Worm (Caenorhabditis elegans) whole organism, midembryonic: ENCODE results near the gene F47G3.3.

Experiments
- T22C8.4 ChIP-seq: fragments of 200-800 bp; sonication (Bioruptor generic); IDR thresholded peaks from 2 replicates; pipeline ENCODE4 v1.3.6; 2022; ENCODE audit warnings: missing genetic modification characterization, missing compliant biosample characterization
- cog-1 ChIP-seq: sonication (generic microtip); optimal IDR thresholded peaks from 2 replicates; lab custom pipeline; 2016; ENCODE audit warnings: missing genetic modification characterization, missing compliant biosample characterization
- flt-1 ChIP-seq: fragments of 200-800 bp; sonication (Bioruptor generic); IDR thresholded peaks from 2 replicates; pipeline ENCODE4 v1.3.6; 2022; ENCODE audit warnings: missing genetic modification characterization, missing compliant biosample characterization
- klf-2 ChIP-seq: fragments of 200-800 bp; sonication (Bioruptor generic); conservative IDR thresholded peaks from 2 replicates; pipeline ENCODE4 v1.3.6; 2022; ENCODE audit warnings: missing genetic modification reagents, missing genetic modification characterization, missing compliant biosample characterization
- med-1 ChIP-seq: sonication (generic microtip); optimal IDR thresholded peaks from 2 replicates; lab custom pipeline; 2017; ENCODE audit warnings: missing genetic modification characterization, mild to moderate bottlenecking, missing compliant biosample characterization, antibody characterized with exemption, missing genetic modification reagents; ENCODE audit not compliant: insufficient read depth
- ref-1 ChIP-seq: fragments of 200-800 bp; sonication (Bioruptor generic); conservative IDR thresholded peaks from 2 replicates; pipeline ENCODE4 v1.3.6; 2022; ENCODE audit warnings: missing genetic modification reagents, missing genetic modification characterization, missing compliant biosample characterization
- tab-1 ChIP-seq: fragments of 200-800 bp; sonication (Bioruptor generic); IDR thresholded peaks from 2 replicates; pipeline ENCODE4 v1.3.6; 2022; ENCODE audit warnings: missing genetic modification characterization, missing compliant biosample characterization
- ztf-23 ChIP-seq: fragments of 200-800 bp; sonication (Bioruptor generic); IDR thresholded peaks from 2 replicates; pipeline ENCODE4 v1.3.6; 2022; ENCODE audit warnings: missing genetic modification reagents, missing genetic modification characterization, missing compliant biosample characterization
- ztf-29 ChIP-seq: fragments of 200-800 bp; sonication (Bioruptor generic); IDR thresholded peaks from 2 replicates; pipeline ENCODE4 v1.3.6; 2022; ENCODE audit warnings: missing genetic modification reagents, missing genetic modification characterization, missing compliant biosample characterization

Gene F47G3.3

ce11 chrX:2352929-2353328 lies 22.9 kb upstream of the F47G3.3 start:
- TF ChIP-seq cog-1 (no peak), med-1 (GFP tag; lab: Kevin White, UChicago) (no peak), tab-1 (GFP tag; lab: Robert Waterston, UW) (no peak), flt-1 (GFP tag; lab: Robert Waterston, UW) (no peak), ref-1 (no peak), T22C8.4 (no peak), klf-2 (no peak)

DNA sequence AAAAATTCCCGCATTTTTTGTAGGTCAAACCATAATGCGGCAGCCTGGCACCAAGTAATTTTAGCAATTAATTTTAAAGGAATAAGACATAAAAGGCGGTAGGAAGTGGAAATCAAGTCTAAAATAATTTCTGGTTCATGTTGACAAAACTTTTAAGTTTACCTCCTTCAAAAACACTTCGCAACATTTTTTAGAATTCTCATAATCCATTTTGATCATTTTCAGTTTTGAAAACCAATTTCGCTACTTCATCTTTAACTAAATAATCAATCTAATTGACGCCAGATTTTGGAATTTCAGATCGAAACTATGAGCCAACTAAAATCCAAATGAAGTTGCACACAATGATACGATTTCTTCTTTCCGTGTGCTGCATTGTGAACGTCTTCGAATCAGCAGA lies 16.0 kb upstream of the F47G3.3 start, which contains the start of gene lgc-40:
TSS of gene lgc-40 (plus strand) at position 301 of the 400 bp plus-strand sequence.
- TF ChIP-seq T22C8.4 (no peak), klf-2 (no peak), tab-1 (GFP tag; lab: Robert Waterston, UW) (no peak), ztf-29 (GFP tag; lab: Robert Waterston, UW) (no peak), cog-1 (no peak)

- TF ChIP-seq flt-1 (GFP tag; lab: Robert Waterston, UW): 0 out of 2 replicates have a peak, but pooled peaks have one; percentile 15
- no peak for TF ChIP-seq ref-1
Measured at ce11 chrX:2362872-2363271, 12.9 kb upstream of the F47G3.3 start.

DNA sequence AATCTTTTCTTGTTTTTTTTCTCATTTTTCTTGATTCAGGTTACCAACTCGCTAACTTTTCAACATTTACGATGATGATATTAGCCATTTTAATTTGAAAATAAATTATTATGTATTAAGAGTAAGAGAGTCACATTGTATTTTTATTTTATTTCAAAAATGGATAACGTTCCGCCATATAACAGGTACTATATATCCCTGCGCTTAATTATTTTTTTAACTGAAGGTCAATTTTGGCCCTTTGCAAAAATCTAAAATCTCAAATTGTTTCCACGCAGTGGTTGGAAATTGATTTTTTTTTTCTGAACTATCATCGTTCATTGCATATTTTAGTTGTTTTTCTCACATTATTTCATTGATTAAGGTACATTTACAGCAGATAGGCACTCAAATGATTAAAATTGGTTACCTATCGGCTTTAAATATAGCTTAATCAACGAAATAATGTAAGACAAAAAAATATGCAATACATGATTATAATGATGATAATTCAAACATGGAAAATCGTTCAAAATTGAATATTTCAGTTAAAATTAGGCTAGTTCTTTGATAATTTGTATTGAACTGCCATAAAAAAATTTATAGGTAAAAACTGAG lies 11.0 kb upstream of the F47G3.3 start:
- no peak for TF ChIP-seq ztf-29 (GFP tag; lab: Robert Waterston, UW)
- no peak for TF ChIP-seq cog-1
- TF ChIP-seq klf-2: no peak
- TF ChIP-seq ztf-23 (GFP tag; lab: Robert Waterston, UW): no peak
- TF ChIP-seq T22C8.4: no peak
- no peak for TF ChIP-seq tab-1 (GFP tag; lab: Robert Waterston, UW)
- TF ChIP-seq flt-1 (GFP tag; lab: Robert Waterston, UW): no peak

- TF ChIP-seq ztf-23 (GFP tag; lab: Robert Waterston, UW) (no peak), med-1 (GFP tag; lab: Kevin White, UChicago) (no peak), ztf-29 (GFP tag; lab: Robert Waterston, UW) (no peak), T22C8.4 (no peak), klf-2 (no peak), ref-1 (no peak), flt-1 (GFP tag; lab: Robert Waterston, UW) (no peak), tab-1 (GFP tag; lab: Robert Waterston, UW) (no peak), cog-1 (no peak)
Measured at ce11 chrX:2365890-2366289, 9.9 kb upstream of the F47G3.3 start, which contains the start of gene T24D8.6. Gene T24D8.6, minus strand, starts transcription at chrX:2365990.

DNA sequence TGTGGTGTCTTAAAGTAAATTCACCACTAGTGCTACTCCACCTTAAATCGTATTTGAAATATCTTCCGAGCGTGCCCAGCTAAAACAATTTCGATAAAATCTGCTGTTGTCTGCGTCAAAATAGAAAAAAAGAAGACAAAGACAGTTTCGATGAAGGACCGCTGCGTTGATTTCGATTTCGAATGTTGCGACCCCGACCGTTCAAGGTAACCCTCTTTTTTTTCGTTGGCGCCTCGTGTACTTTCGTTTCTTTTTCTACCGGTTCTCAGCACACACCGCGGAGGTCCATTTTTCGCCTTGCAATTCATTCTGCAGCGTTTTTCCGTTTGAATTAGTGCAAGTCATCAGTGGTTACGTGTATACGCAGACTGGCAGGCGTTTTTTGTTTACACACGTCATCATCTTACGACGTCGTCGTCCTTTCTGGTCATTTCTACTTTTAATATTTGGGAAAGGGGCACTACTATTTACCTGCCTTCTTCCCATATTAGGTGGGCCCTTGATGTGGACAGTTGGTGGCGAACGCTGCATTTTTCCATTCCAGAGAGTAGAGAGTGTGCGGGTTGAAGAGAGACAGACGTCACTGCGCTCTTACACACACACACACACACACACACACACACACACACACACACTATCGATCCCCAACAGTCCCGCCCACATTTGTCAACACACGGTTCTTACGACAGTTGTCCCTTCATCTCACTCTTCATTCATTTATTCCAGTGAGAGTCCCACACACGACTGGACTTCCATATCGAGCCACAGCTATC lies 7.6 kb upstream of the F47G3.3 start:
- TF ChIP-seq T22C8.4: peak; percentile 17; the same call in 1 of the 2 replicates
- TF ChIP-seq tab-1 (GFP tag; lab: Robert Waterston, UW): no peak
- TF ChIP-seq ztf-29 (GFP tag; lab: Robert Waterston, UW): no peak
- no peak for TF ChIP-seq ztf-23 (GFP tag; lab: Robert Waterston, UW)
- TF ChIP-seq med-1 (GFP tag; lab: Kevin White, UChicago): no peak
- peak; percentile 8 for TF ChIP-seq cog-1
- no peak for TF ChIP-seq ref-1

DNA sequence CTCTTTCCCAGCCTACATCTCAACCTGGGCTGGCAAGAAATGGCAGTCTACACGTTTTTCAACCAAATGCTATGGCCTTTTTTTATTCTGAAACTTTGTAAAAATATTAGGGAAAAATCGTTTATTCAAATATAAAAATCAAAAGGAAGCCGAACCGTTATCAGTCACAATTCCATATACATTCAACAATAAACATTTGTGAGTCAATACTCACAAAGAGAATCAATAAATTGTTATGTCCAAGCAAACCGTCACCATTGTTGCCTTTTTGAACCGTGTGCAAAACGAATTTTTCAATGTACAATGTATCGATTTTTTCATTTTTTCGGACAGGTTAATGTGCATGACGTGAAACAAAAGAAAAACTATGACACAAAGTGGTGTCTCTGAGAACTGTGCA lies 6.7 kb upstream of the F47G3.3 start:
- TF ChIP-seq cog-1: no peak
- no peak for TF ChIP-seq med-1 (GFP tag; lab: Kevin White, UChicago)
- TF ChIP-seq ref-1: no peak
- TF ChIP-seq ztf-29 (GFP tag; lab: Robert Waterston, UW): no peak
- TF ChIP-seq klf-2: no peak
- TF ChIP-seq ztf-23 (GFP tag; lab: Robert Waterston, UW): no peak
- TF ChIP-seq tab-1 (GFP tag; lab: Robert Waterston, UW): no peak
- TF ChIP-seq flt-1 (GFP tag; lab: Robert Waterston, UW): no peak
- TF ChIP-seq T22C8.4: no peak

DNA sequence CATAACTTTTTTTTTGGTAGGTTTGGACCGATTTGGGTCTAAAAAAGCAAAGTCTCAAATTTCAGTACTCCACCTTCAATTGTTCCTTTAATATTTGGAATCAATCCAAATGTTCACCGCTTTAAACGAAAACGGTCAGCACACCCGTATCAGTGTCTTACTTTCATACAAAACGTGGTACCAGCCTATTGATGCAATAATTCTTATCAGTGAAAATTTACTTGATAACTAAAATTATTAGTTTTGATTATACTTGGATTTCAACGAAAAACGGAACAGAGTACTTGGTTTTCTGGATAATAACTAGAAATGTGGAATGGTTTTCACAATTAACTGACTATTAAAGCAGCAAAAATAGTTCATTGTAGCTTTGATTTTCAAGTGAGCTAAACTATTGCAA lies 5.1 kb upstream of the F47G3.3 start:
- no peak for TF ChIP-seq ztf-29 (GFP tag; lab: Robert Waterston, UW)
- no peak for TF ChIP-seq klf-2
- TF ChIP-seq ztf-23 (GFP tag; lab: Robert Waterston, UW): no peak
- TF ChIP-seq flt-1 (GFP tag; lab: Robert Waterston, UW): no peak
- no peak for TF ChIP-seq cog-1
- TF ChIP-seq med-1 (GFP tag; lab: Kevin White, UChicago): no peak
- no peak for TF ChIP-seq ref-1
- TF ChIP-seq tab-1 (GFP tag; lab: Robert Waterston, UW): no peak
- no peak for TF ChIP-seq T22C8.4

- TF ChIP-seq ref-1: no peak
- TF ChIP-seq cog-1: no peak
- no peak for TF ChIP-seq med-1 (GFP tag; lab: Kevin White, UChicago)
- no peak for TF ChIP-seq T22C8.4
- no peak for TF ChIP-seq ztf-29 (GFP tag; lab: Robert Waterston, UW)
- no peak for TF ChIP-seq ztf-23 (GFP tag; lab: Robert Waterston, UW)
- TF ChIP-seq tab-1 (GFP tag; lab: Robert Waterston, UW): no peak
- no peak for TF ChIP-seq flt-1 (GFP tag; lab: Robert Waterston, UW)
- TF ChIP-seq klf-2: no peak
Measured at ce11 chrX:2372134-2372533, 3.7 kb upstream of the F47G3.3 start.

DNA sequence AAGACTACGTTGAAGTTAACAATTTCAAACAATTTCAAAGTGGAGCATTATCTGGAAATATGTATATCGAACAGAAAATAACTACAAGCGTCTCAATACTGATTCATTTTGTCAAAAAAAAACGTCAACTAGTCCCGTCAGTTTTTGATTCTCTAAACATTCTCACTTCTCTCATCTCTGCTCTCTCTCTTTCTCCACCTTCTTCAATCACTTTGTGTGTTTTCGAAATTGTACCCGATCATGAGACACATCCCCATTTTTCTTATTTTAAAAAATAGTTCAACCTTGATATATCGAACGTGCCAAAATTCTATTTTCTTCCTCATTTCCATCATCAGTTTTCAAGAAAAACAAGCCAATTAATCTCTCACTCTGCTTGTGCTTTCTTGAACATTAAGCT lies 5.0 kb downstream of the F47G3.3 start:
- TF ChIP-seq ztf-29 (GFP tag; lab: Robert Waterston, UW): no peak
- TF ChIP-seq flt-1 (GFP tag; lab: Robert Waterston, UW): no peak
- TF ChIP-seq cog-1: no peak
- TF ChIP-seq med-1 (GFP tag; lab: Kevin White, UChicago): no peak
- TF ChIP-seq tab-1 (GFP tag; lab: Robert Waterston, UW): no peak
- TF ChIP-seq ref-1: no peak
- TF ChIP-seq T22C8.4: no peak
